Worm (Caenorhabditis elegans) whole organism, mixed stage, embryonic: ENCODE results near the gene K02E11.10.

Experiments used
- M03D4.4 ChIP-seq: sonication (generic microtip); optimal IDR thresholded peaks from 2 replicates; lab custom pipeline; 2017; ENCODE audit warnings: mild to moderate bottlenecking, missing genetic modification characterization, missing compliant biosample characterization
- bed-3 ChIP-seq: fragments of 200-800 bp; sonication (Bioruptor generic); optimal IDR thresholded peaks from 3 replicates; lab custom pipeline; 2018; ENCODE audit warnings: mild to moderate bottlenecking, missing genetic modification characterization, moderate library complexity, missing compliant biosample characterization
- blmp-1 ChIP-seq: fragments of 150-350 bp; optimal IDR thresholded peaks from 2 replicates; lab custom pipeline; 2014; ENCODE audit warnings: missing biosample characterization, missing genetic modification characterization
- ceh-39 ChIP-seq: fragments of 150-350 bp; optimal IDR thresholded peaks from 2 replicates; lab custom pipeline; 2014; ENCODE audit warnings: missing biosample characterization, missing genetic modification characterization
- ceh-83 ChIP-seq: fragments of 200-800 bp; sonication (Bioruptor generic); optimal IDR thresholded peaks from 2 replicates; lab custom pipeline; 2018; ENCODE audit warnings: mild to moderate bottlenecking, missing genetic modification characterization, missing compliant biosample characterization
- ces-1 ChIP-seq: fragments of 150-350 bp; optimal IDR thresholded peaks from 2 replicates; lab custom pipeline; 2014; ENCODE audit warnings: missing biosample characterization, missing genetic modification reagents, missing genetic modification characterization
- cnd-1 ChIP-seq: fragments of 200-800 bp; sonication (Bioruptor generic); optimal IDR thresholded peaks from 2 replicates; lab custom pipeline; 2018; ENCODE audit warnings: mild to moderate bottlenecking, missing genetic modification characterization, missing compliant biosample characterization
- elt-1 ChIP-seq: sonication (generic microtip); optimal IDR thresholded peaks from 2 replicates; lab custom pipeline; 2017; ENCODE audit warnings: missing genetic modification characterization, mild to moderate bottlenecking, missing compliant biosample characterization, antibody characterized with exemption, moderate library complexity, borderline replicate concordance; ENCODE audit not compliant: insufficient read depth
- elt-3 ChIP-seq: fragments of 150-350 bp; optimal IDR thresholded peaks from 2 replicates; lab custom pipeline; 2014; ENCODE audit warnings: missing biosample characterization, missing genetic modification characterization
- ham-2 ChIP-seq: fragments of 200-800 bp; sonication (Bioruptor generic); optimal IDR thresholded peaks from 2 replicates; lab custom pipeline; 2018; ENCODE audit warnings: mild to moderate bottlenecking, missing genetic modification characterization, missing compliant biosample characterization
- hlh-1 ChIP-seq: fragments of 150-350 bp; optimal IDR thresholded peaks from 2 replicates; lab custom pipeline; 2014; ENCODE audit warnings: missing biosample characterization, missing genetic modification reagents, missing genetic modification characterization
- lin-13 ChIP-seq: fragments of 150-350 bp; optimal IDR thresholded peaks from 2 replicates; lab custom pipeline; 2014; ENCODE audit warnings: missing biosample characterization, missing genetic modification characterization
- lin-32 ChIP-seq: fragments of 200-800 bp; sonication (Bioruptor generic); optimal IDR thresholded peaks from 2 replicates; lab custom pipeline; 2018; ENCODE audit warnings: mild to moderate bottlenecking, missing genetic modification characterization, missing compliant biosample characterization
- lsy-2 ChIP-seq: fragments of 150-350 bp; optimal IDR thresholded peaks from 2 replicates; lab custom pipeline; 2014; ENCODE audit warnings: missing biosample characterization, missing genetic modification characterization
- mab-5 ChIP-seq: fragments of 150-350 bp; optimal IDR thresholded peaks from 2 replicates; lab custom pipeline; 2014; ENCODE audit warnings: missing biosample characterization, missing genetic modification characterization
- mep-1 ChIP-seq: fragments of 150-350 bp; optimal IDR thresholded peaks from 2 replicates; lab custom pipeline; 2017; ENCODE audit warnings: missing biosample characterization, missing genetic modification reagents, missing genetic modification characterization, inconsistent platforms
- mls-2 ChIP-seq: sonication (generic microtip); optimal IDR thresholded peaks from 2 replicates; lab custom pipeline; 2016; ENCODE audit warnings: mild to moderate bottlenecking, missing genetic modification characterization, moderate library complexity, missing compliant biosample characterization
- nhr-12 ChIP-seq: fragments of 150-350 bp; optimal IDR thresholded peaks from 2 replicates; lab custom pipeline; 2014; ENCODE audit warnings: missing biosample characterization, missing genetic modification characterization
- nhr-2 ChIP-seq: fragments of 150-350 bp; optimal IDR thresholded peaks from 2 replicates; lab custom pipeline; 2014; ENCODE audit warnings: missing biosample characterization, missing genetic modification characterization
- nhr-237 ChIP-seq: fragments of 150-350 bp; optimal IDR thresholded peaks from 2 replicates; lab custom pipeline; 2014; ENCODE audit warnings: missing biosample characterization, missing genetic modification characterization
- nhr-28 ChIP-seq: fragments of 150-350 bp; optimal IDR thresholded peaks from 2 replicates; lab custom pipeline; 2014; ENCODE audit warnings: missing biosample characterization, missing genetic modification characterization
- nhr-76 ChIP-seq: sonication (generic microtip); optimal IDR thresholded peaks from 2 replicates; lab custom pipeline; 2017; ENCODE audit warnings: missing biosample characterization, missing genetic modification characterization
- pha-4 ChIP-seq: fragments of 150-350 bp; optimal IDR thresholded peaks from 2 replicates; lab custom pipeline; 2018; ENCODE audit warnings: missing biosample characterization, missing genetic modification reagents, missing genetic modification characterization
- sem-2 ChIP-seq: fragments of 200-800 bp; sonication (Bioruptor generic); optimal IDR thresholded peaks from 2 replicates; lab custom pipeline; 2018; ENCODE audit warnings: mild to moderate bottlenecking, missing genetic modification characterization, missing compliant biosample characterization
- sptf-1 ChIP-seq: sonication (generic microtip); optimal IDR thresholded peaks from 2 replicates; lab custom pipeline; 2017; ENCODE audit warnings: mild to moderate bottlenecking, missing genetic modification characterization, moderate library complexity, missing compliant biosample characterization
- tbx-8 ChIP-seq: fragments of 200-800 bp; sonication (Bioruptor generic); optimal IDR thresholded peaks from 2 replicates; lab custom pipeline; 2018; ENCODE audit warnings: mild to moderate bottlenecking, missing genetic modification characterization, moderate library complexity, missing compliant biosample characterization
- unc-120 ChIP-seq: sonication (generic microtip); optimal IDR thresholded peaks from 2 replicates; lab custom pipeline; 2017; ENCODE audit warnings: missing genetic modification characterization, missing compliant biosample characterization; ENCODE audit not compliant: poor library complexity, severe bottlenecking
- unc-39 ChIP-seq: fragments of 150-350 bp; optimal IDR thresholded peaks from 2 replicates; lab custom pipeline; 2014; ENCODE audit warnings: missing biosample characterization, missing genetic modification characterization
- unc-62 ChIP-seq: fragments of 150-350 bp; optimal IDR thresholded peaks from 2 replicates; lab custom pipeline; 2014; ENCODE audit warnings: missing biosample characterization, missing genetic modification reagents, missing genetic modification characterization
- zip-8 ChIP-seq: fragments of 150-350 bp; optimal IDR thresholded peaks from 2 replicates; lab custom pipeline; 2014; ENCODE audit warnings: missing biosample characterization, missing genetic modification characterization
- ztf-11 ChIP-seq: fragments of 150-350 bp; optimal IDR thresholded peaks from 2 replicates; lab custom pipeline; 2014; ENCODE audit warnings: missing biosample characterization, missing genetic modification characterization

The K02E11.10 gene

ce11 chrV:14252025-14252424, 11.1 kb upstream of the K02E11.10 start, which contains the start of gene K02E11.5:
Gene K02E11.5, plus strand, starts transcription at chrV:14252325.
- TF ChIP-seq sem-2 (GFP tag; lab: Kevin White, UChicago) (no peak), hlh-1 (no peak), pha-4 (tag; lab: Kevin White, UChicago) (no peak), nhr-28 (tag; lab: Kevin White, UChicago) (no peak), blmp-1 (no peak), bed-3 (GFP tag; lab: Kevin White, UChicago) (no peak), M03D4.4 (tag; lab: Kevin White, UChicago) (no peak), mep-1 (no peak), nhr-76 (tag; lab: Kevin White, UChicago) (no peak), nhr-12 (tag; lab: Kevin White, UChicago) (no peak), mab-5 (tag; lab: Kevin White, UChicago) (no peak), ceh-39 (tag; lab: Kevin White, UChicago) (no peak), elt-3 (tag; lab: Kevin White, UChicago) (no peak), sptf-1 (tag; lab: Kevin White, UChicago) (no peak), tbx-8 (GFP tag; lab: Kevin White, UChicago) (no peak), ztf-11 (no peak), cnd-1 (tag; lab: Kevin White, UChicago) (no peak), nhr-237 (tag; lab: Kevin White, UChicago) (no peak)

- TF ChIP-seq sem-2 (GFP tag; lab: Kevin White, UChicago) (no peak), unc-120 (no peak), zip-8 (tag; lab: Kevin White, UChicago) (no peak), blmp-1 (no peak), lin-32 (no peak)
Measured at ce11 chrV:14248654-14249053, 7.7 kb upstream of the K02E11.10 start, which contains the start of gene K02E11.6. Gene K02E11.6, plus strand, starts transcription at chrV:14248802.

DNA sequence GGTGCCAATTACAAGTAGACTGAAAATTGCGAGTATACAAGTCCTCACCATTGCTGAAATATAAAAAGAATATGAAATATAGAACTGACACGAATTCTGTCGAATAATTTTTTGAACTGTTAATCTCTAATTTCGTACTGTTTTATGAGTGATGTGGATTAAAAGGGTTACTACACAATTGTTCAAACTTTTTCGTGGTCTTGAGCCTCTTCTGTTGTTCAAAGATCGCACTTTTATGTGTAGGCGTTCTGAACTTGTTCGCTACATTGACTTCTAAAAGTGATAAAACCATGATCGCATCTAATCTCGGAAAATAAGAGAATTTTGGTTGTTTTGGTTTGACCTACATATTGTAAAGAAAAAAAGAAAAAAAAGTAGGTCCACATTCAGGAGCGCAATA, 7.1 kb upstream of the K02E11.10 start, which contains the start of gene K02E11.4:
K02E11.4 (minus strand) TSS at position 101 of the 400 bp plus-strand sequence.
- TF ChIP-seq nhr-2 (tag; lab: Kevin White, UChicago) (no peak), lsy-2 (tag; lab: Kevin White, UChicago) (no peak), sem-2 (GFP tag; lab: Kevin White, UChicago) (no peak), nhr-237 (tag; lab: Kevin White, UChicago) (no peak), ces-1 (GFP tag; lab: Kevin White, UChicago) (no peak), cnd-1 (tag; lab: Kevin White, UChicago) (no peak), sptf-1 (tag; lab: Kevin White, UChicago) (no peak), ham-2 (GFP tag; lab: Kevin White, UChicago) (no peak), mab-5 (tag; lab: Kevin White, UChicago) (no peak), nhr-12 (tag; lab: Kevin White, UChicago) (no peak), nhr-28 (tag; lab: Kevin White, UChicago) (no peak), unc-62 (no peak), mls-2 (tag; lab: Kevin White, UChicago) (no peak), unc-39 (tag; lab: Kevin White, UChicago) (no peak), nhr-76 (tag; lab: Kevin White, UChicago) (no peak), zip-8 (tag; lab: Kevin White, UChicago) (no peak)
- TF ChIP-seq, all 35 proteins: peak for 0

DNA sequence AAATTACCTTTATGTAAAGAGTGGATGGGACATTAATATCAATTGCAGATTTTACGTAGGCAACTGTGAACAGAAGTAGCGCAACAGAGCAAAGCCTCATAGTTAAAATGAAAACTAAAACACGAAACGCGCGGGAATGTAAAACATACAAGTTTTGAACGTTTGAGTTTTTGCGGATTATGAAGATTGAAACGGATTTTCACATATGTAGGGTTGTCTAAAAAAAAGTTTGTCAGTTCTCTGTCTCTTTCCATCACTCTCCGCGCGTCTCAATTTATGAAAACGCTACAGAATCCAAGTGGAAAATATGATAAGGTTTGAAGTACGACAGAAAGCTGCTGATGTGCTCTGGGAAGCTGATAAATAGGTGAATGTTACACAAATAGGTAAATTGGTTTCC, 5.8 kb upstream of the K02E11.10 start, which contains the start of gene K02E11.3:
K02E11.3 (minus strand) TSS at position 101 of the 400 bp plus-strand sequence.
- no peak for TF ChIP-seq lin-32
- TF ChIP-seq nhr-237 (tag; lab: Kevin White, UChicago) = no peak
- no peak for TF ChIP-seq elt-1 (tag; lab: Kevin White, UChicago)
- TF ChIP-seq ztf-11 = no peak
- no peak for TF ChIP-seq ces-1 (GFP tag; lab: Kevin White, UChicago)
- TF ChIP-seq elt-3 (tag; lab: Kevin White, UChicago) = no peak
- TF ChIP-seq sptf-1 (tag; lab: Kevin White, UChicago) = no peak
- no peak for TF ChIP-seq lin-13 (tag; lab: Kevin White, UChicago)
- TF ChIP-seq M03D4.4 (tag; lab: Kevin White, UChicago) = no peak
- no peak for TF ChIP-seq ceh-39 (tag; lab: Kevin White, UChicago)
- no peak for TF ChIP-seq nhr-12 (tag; lab: Kevin White, UChicago)
- no peak for TF ChIP-seq cnd-1 (tag; lab: Kevin White, UChicago)
- TF ChIP-seq ceh-83 (GFP tag; lab: Kevin White, UChicago) = no peak
- TF ChIP-seq unc-39 (tag; lab: Kevin White, UChicago) = no peak
- no peak for TF ChIP-seq pha-4 (tag; lab: Kevin White, UChicago)
- no peak for TF ChIP-seq bed-3 (GFP tag; lab: Kevin White, UChicago)
